Fruit fly (Drosophila melanogaster): ENCODE results near the gene MED7.

MED7 gene

dm6 chr3R:10760966-10761855 lies at the start of gene MED7, which contains the start of gene Cap-H2:
Gene MED7 (minus strand): TSS chr3R:10761032.
Gene Cap-H2 (plus strand): TSS chr3R:10761310.
- TF ChIP-seq CTCF (optimal IDR thresholded peaks at IDR 0.05) = no peak
- no peak for TF ChIP-seq CG8478 (optimal IDR thresholded peaks at IDR 0.05)

DNA sequence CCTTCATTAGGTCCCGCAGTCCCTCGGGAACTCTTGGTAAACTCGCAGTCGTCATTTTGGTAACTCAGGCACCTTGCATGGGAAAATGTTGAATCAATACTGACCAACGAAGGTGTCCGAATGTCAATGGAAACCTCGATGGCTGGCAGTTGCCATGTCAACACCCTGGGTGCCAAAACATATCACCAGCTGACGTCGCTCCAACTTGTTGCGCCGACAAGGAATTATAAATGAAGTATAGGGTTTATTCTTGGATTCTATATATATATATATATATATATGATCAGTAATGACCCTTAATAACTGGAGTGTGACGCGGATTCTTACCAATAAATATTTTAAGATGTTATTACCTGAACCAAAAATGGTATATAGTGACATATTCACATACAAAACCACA lies 43.0 kb upstream of the MED7 start, which contains the start of gene CG14692:
TSS of gene CG14692 (minus strand) at position 101 of the 400 bp plus-strand sequence.
- TF ChIP-seq CTCF (optimal IDR thresholded peaks at IDR 0.05) = no peak
- TF ChIP-seq CG8478 (optimal IDR thresholded peaks at IDR 0.05) = no peak

- TF ChIP-seq CG8478 (optimal IDR thresholded peaks at IDR 0.05) = no peak
- no peak for TF ChIP-seq CTCF (optimal IDR thresholded peaks at IDR 0.05)
These were observed 31.8 kb upstream of the MED7 start, which contains the start of gene CG14687 for dm6 chr3R:10792604-10793003. Gene CG14687 (plus strand): TSS chr3R:10792904.

DNA sequence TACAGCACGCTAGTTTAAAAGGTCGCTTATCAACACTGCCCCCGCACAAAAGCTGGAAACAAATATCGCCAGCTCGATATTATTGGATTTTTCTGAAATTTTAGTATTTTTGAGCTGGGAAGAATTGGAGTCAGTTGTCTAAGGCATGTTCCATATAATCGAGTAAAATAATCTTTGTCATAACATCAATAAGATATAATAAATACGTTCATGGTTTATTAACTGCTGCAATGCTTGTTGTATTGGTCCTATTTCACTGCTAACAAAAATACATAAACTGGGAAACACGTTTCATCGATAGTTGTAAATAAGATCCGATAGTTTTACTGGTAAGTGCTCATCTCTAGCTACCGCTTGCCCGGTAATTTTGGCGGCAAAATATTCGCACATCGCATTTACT lies 27.4 kb upstream of the MED7 start, which contains the start of the genes Art1 and Mcm5:
TSS of gene Art1 (minus strand) at position 41 of the 400 bp plus-strand sequence.
TSS of gene Mcm5 (plus strand) at position 339 of the 400 bp plus-strand sequence.
- TF ChIP-seq CG8478 (optimal IDR thresholded peaks at IDR 0.05) = no peak
- TF ChIP-seq CTCF (optimal IDR thresholded peaks at IDR 0.05) = no peak

DNA sequence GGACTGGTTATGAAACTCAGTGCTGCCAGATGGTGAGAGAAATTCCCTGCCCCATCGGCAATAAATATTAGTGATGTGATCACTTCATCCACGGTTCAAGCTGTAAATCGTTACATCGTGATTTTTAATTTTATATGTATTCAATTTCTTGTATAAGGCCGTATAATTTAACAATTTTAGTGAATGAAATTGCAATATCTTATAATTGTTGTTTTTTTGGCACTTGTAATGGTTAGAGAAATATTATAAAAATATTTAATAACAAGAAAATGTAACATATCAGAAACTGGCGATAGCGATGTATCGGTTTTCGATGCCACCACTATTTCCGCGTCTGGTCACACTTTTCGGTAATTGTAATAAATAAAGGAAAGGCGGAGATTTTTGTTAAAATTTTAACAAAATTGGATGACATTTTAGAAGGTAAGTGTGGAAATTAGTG lies 23.2 kb upstream of the MED7 start, which contains the start of the genes mRpL37 and Rbp1:
TSS of gene mRpL37 (minus strand) at position 35 of the 442 bp plus-strand sequence.
TSS of gene Rbp1 (plus strand) at position 326 of the 442 bp plus-strand sequence.
- no peak for TF ChIP-seq CTCF (optimal IDR thresholded peaks at IDR 0.05)
- no peak for TF ChIP-seq CG8478 (optimal IDR thresholded peaks at IDR 0.05)

DNA sequence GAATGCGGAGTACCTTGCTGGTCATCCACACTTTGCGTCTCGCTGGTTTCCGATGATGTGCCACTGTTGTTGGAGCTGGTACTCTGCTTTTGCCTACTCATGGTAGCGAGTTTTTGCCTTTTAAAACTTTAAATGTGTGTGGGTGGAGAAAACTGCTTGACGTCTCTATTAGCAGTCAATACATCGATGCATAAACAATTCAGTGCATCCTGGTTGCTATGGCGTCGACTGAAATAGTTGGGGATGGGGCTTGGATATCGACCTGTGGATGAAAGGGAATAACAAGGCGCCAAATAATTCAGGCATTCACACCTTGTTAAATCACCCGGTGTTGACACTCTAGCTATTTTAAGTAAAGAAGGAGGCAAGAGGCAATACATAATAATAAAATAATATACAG lies 21.3 kb upstream of the MED7 start, which contains the start of gene CG42633:
TSS of gene CG42633 (minus strand) at position 101 of the 400 bp plus-strand sequence.
- TF ChIP-seq CTCF (optimal IDR thresholded peaks at IDR 0.05) = no peak
- no peak for TF ChIP-seq CG8478 (optimal IDR thresholded peaks at IDR 0.05)

DNA sequence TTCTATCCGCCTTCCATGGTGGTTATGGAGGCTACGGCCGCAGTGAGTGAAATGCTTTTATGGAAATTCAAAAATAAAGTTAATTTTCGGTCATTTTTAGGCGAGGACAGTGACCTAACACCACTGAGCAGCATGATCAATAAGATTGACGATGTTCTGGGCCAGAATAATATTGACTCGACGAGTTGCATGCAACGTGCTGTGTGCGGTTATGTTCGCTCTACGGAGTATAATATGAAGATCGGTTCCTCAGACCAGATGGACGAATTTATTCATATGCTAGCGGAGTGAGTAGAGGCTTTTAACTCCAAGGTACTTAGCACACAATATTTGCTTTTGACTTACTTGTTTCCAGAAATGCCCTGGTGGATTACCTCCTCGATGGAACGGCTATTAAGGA lies 19.3 kb upstream of the MED7 start:
- no peak for TF ChIP-seq CG8478 (optimal IDR thresholded peaks at IDR 0.05)
- TF ChIP-seq CTCF (optimal IDR thresholded peaks at IDR 0.05) = no peak

dm6 chr3R:10779269-10779668 lies 18.4 kb upstream of the MED7 start, which contains the start of gene Desi:
Gene Desi (plus strand): TSS chr3R:10779569.
- no peak for TF ChIP-seq CG8478 (optimal IDR thresholded peaks at IDR 0.05)
- no peak for TF ChIP-seq CTCF (optimal IDR thresholded peaks at IDR 0.05)

DNA sequence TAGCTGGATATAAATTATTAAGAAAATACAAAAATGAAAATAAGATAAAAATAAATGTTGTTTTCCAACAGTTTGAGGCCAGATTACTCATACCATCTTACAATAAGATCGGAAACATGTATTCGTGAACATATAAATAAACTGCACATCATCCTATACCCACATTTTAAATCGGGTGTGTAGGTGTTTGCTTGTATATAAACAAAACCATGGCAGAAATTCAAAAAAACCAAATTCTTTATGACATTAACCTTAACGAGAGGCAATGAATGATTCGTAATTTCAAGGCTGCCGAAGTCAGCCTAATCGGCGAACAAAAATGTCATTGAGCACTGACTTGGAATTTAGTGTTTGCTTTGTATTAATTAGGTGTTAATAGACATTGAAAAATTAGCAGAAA lies 17.3 kb upstream of the MED7 start:
- TF ChIP-seq CTCF (optimal IDR thresholded peaks at IDR 0.05) = no peak
- no peak for TF ChIP-seq CG8478 (optimal IDR thresholded peaks at IDR 0.05)

dm6 chr3R:10777274-10777673 lies 16.4 kb upstream of the MED7 start, which contains the start of the genes CG45076, CG45078 and fau:
Gene CG45076 (minus strand): TSS chr3R:10777374.
Gene CG45078 (minus strand): TSS chr3R:10777374.
Gene fau (minus strand): TSS chr3R:10777374.
- TF ChIP-seq CG8478 (optimal IDR thresholded peaks at IDR 0.05) (no peak), CTCF (optimal IDR thresholded peaks at IDR 0.05) (no peak)

DNA sequence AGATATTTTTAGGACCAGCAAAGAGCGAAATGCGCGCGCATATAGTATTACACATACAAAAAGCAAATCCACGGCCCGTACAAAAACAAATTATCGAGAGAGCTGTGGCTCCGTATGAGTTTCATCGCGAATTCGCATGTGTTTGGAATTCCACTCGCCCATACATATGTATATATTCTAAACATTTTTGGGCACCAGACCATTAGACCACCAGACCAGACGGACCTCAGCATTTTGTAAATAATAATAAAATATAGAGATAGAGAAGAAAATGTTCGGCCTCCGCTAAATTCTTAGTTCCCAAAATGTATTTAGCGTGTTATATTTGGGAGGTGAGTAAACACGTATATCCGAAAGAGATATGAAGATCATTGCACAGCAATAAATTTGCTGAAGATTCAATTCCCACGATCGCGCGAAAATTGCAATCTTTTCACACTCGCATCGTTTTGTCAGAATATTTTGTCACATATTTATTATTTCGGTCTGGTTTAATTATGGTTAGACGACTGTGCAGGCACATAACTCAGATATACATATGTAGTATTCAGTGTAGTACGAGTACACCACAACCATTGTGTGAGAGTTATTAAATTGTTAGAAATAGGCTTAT lies 15.3 kb upstream of the MED7 start:
- TF ChIP-seq CG8478 (optimal IDR thresholded peaks at IDR 0.05) (no peak), CTCF (optimal IDR thresholded peaks at IDR 0.05) (no peak)

dm6 chr3R:10775246-10775645 lies 14.4 kb upstream of the MED7 start:
- TF ChIP-seq CTCF (optimal IDR thresholded peaks at IDR 0.05) (no peak), CG8478 (optimal IDR thresholded peaks at IDR 0.05) (no peak)

- TF ChIP-seq CG8478 (optimal IDR thresholded peaks at IDR 0.05) = no peak
- TF ChIP-seq CTCF (optimal IDR thresholded peaks at IDR 0.05) = no peak
These were observed 6.7 kb upstream of the MED7 start, which contains the start of gene TfIIFbeta for dm6 chr3R:10767526-10767925. Gene TfIIFbeta (minus strand): TSS chr3R:10767804.

DNA sequence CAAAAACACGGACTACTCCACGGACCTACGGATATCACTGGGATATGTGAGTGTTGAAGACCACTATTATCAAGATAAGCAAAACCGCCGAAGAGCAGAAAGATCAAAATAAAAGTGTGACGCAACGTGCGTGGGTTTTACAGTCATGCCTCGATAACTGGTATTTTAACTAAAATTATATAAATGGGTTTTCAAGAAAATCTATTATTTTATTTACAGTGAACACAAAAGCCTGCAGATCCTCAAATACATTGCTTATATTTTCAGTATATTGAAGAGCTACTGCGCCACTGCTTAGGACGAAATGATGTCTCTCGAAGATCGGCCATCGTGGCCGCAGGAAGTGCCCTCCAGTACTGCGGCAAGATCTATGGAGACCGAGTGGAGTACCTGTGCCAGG lies 1.1 kb upstream of the MED7 start:
- TF ChIP-seq CG8478 (optimal IDR thresholded peaks at IDR 0.05) (no peak), CTCF (optimal IDR thresholded peaks at IDR 0.05) (no peak)

- TF ChIP-seq CG8478 (optimal IDR thresholded peaks at IDR 0.05) (no peak), CTCF (optimal IDR thresholded peaks at IDR 0.05) (no peak)
These were observed 1.4 kb downstream of the MED7 start, which contains the start of gene CG31272 for dm6 chr3R:10759348-10759847. Gene CG31272 (minus strand): TSS chr3R:10759398.

Data from S2 (cell line).